Fruit fly (Drosophila melanogaster) S2 (cell line): Measurements from ENCODE around the gene Trm7-34.

ENCODE experiments used
- CG8478 ChIP-seq: fragments of >200 bp; optimal IDR thresholded peaks from 2 replicates; lab custom pipeline; 2018
- CTCF ChIP-seq, 2 experiments: fragments of >200 bp; optimal IDR thresholded peaks; 2 replicates each; lab custom pipeline; 2018

DNA sequence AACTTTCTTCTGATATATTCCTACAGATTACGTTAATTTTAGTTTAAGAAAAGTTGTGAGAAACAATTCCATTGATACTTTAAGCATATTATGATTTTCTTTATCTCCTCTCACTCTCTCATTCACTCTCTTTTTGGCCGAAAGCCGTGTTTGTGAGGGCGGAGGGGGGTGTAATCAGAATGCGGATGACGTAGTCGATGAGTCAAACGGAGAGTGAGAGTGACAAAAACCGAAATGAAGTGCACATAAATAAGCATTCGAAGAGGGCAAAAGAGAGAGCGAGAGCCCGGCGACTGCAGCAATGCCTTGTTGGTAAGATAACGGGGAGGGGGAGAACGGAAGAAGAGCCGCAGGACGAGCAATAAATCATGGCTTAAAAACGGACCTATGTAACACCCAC lies 39.4 kb downstream of the Trm7-34 start:
- TF ChIP-seq CTCF (optimal IDR thresholded peaks at IDR 0.05; lab: Kevin White, UChicago) (no peak), CG8478 (no peak)
